Fruit fly (Drosophila melanogaster) whole organism, larva: ENCODE measurements around the gene CG14297.

Experiments used
- noc ChIP-seq: fragments of 200-800 bp; sonication (Bioruptor generic); optimal IDR thresholded peaks from 3 replicates; lab custom pipeline; 2019; ENCODE audit warnings: missing biosample characterization, mild to moderate bottlenecking, missing genetic modification characterization, moderate library complexity

Gene CG14297

dm6 chr3R:18915644-18916194 is 17.8 kb downstream of the CG14297 start:
- TF ChIP-seq noc (tag; lab: Kevin White, UChicago), result no peak

- peak; percentile 82 for TF ChIP-seq noc (tag; lab: Kevin White, UChicago)
These were observed 18.9 kb downstream of the CG14297 start for dm6 chr3R:18916715-18917253.

- peak; percentile 60 for TF ChIP-seq noc (tag; lab: Kevin White, UChicago)
These were observed 20.3 kb downstream of the CG14297 start for dm6 chr3R:18917976-18918871.

dm6 chr3R:18918872-18919339 is 21.0 kb downstream of the CG14297 start:
- TF ChIP-seq noc (tag; lab: Kevin White, UChicago), result peak; percentile 71

- no peak for TF ChIP-seq noc (tag; lab: Kevin White, UChicago)
These were observed 25.4 kb downstream of the CG14297 start for dm6 chr3R:18923208-18923761.

dm6 chr3R:18923802-18924635 is 26.1 kb downstream of the CG14297 start:
- no peak for TF ChIP-seq noc (tag; lab: Kevin White, UChicago)

dm6 chr3R:18924636-18924977 is 26.7 kb downstream of the CG14297 start:
- no peak for TF ChIP-seq noc (tag; lab: Kevin White, UChicago)

dm6 chr3R:18928346-18928917 is 30.5 kb downstream of the CG14297 start, which contains the start of gene Mpc1:
Gene Mpc1, minus strand, starts transcription at chr3R:18928659.
- no peak for TF ChIP-seq noc (tag; lab: Kevin White, UChicago)

- no peak for TF ChIP-seq noc (tag; lab: Kevin White, UChicago)
These were observed 31.2 kb downstream of the CG14297 start, which contains the start of gene CG42613 for dm6 chr3R:18928918-18929705. Gene CG42613, plus strand, starts transcription at chr3R:18929196.

- no peak for TF ChIP-seq noc (tag; lab: Kevin White, UChicago)
These were observed 33.8 kb downstream of the CG14297 start for dm6 chr3R:18931725-18932124.

dm6 chr3R:18947307-18947706 is 49.4 kb downstream of the CG14297 start:
- no peak for TF ChIP-seq noc (tag; lab: Kevin White, UChicago)
